Fruit fly (Drosophila melanogaster): ENCODE results near the gene EndoA.

EndoA gene

dm6 chr3R:18923802-18924635 is 17.6 kb downstream of the EndoA start (continued):
- TF ChIP-seq odd (GFP tag; optimal IDR thresholded peaks at IDR 0.05): no peak
- TF ChIP-seq Dfd (GFP tag; optimal IDR thresholded peaks at IDR 0.05): no peak
- no peak for TF ChIP-seq inv (GFP tag; IDR thresholded peaks at IDR 0.05; ENCODE audit: partially characterized antibody)
- peak; percentile 50 for TF ChIP-seq da (GFP tag; optimal IDR thresholded peaks at IDR 0.05)
- no peak for TF ChIP-seq Stat92E (GFP tag; optimal IDR thresholded peaks at IDR 0.05)
- TF ChIP-seq so (GFP tag; IDR thresholded peaks at IDR 0.05): no peak
- TF ChIP-seq CG4360 (GFP tag; IDR thresholded peaks at IDR 0.05): peak; percentile 96
- TF ChIP-seq Nf-YC (tag; optimal IDR thresholded peaks at IDR 0.05): peak; percentile 78
- no peak for TF ChIP-seq YL-1 (GFP tag; optimal IDR thresholded peaks at IDR 0.05)
- TF ChIP-seq CG12219 (GFP tag; optimal IDR thresholded peaks at IDR 0.05): no peak
- TF ChIP-seq NC2α (GFP tag; optimal IDR thresholded peaks at IDR 0.05): no peak
- TF ChIP-seq CG16813 (GFP tag; IDR thresholded peaks at IDR 0.05; ENCODE audit: partially characterized antibody): no peak
- TF ChIP-seq yki (optimal IDR thresholded peaks at IDR 0.05): no peak
- TF ChIP-seq chinmo (GFP tag; IDR thresholded peaks at IDR 0.05; ENCODE audit: partially characterized antibody): peak; percentile 22; the same call in 1 of the 4 replicates
- TF ChIP-seq CG2875 (GFP tag; optimal IDR thresholded peaks at IDR 0.05): no peak
- TF ChIP-seq oc (tag; optimal IDR thresholded peaks at IDR 0.05): no peak

dm6 chr3R:18924636-18924977 is 18.2 kb downstream of the EndoA start:
- TF ChIP-seq CG16863 (GFP tag; optimal IDR thresholded peaks at IDR 0.05): no peak
- no peak for TF ChIP-seq zf30C (GFP tag; optimal IDR thresholded peaks at IDR 0.05)
- TF ChIP-seq fd3F (GFP tag; optimal IDR thresholded peaks at IDR 0.05): no peak
- no peak for TF ChIP-seq en (GFP tag; optimal IDR thresholded peaks at IDR 0.05)
- TF ChIP-seq Xbp1 (GFP tag; optimal IDR thresholded peaks at IDR 0.05): no peak
- peak; percentile 94 for TF ChIP-seq CG6254 (GFP tag; optimal IDR thresholded peaks at IDR 0.05)
- no peak for TF ChIP-seq CG8944 (GFP tag; optimal IDR thresholded peaks at IDR 0.05)
- TF ChIP-seq kah (GFP tag; optimal IDR thresholded peaks at IDR 0.05): no peak

dm6 chr3R:18928346-18928917 is 22.0 kb downstream of the EndoA start, which contains the start of gene Mpc1:
Gene Mpc1 (minus strand): TSS chr3R:18928659.
- no peak for TF ChIP-seq Abd-B (GFP tag; optimal IDR thresholded peaks at IDR 0.05)
- TF ChIP-seq nerfin-2 (GFP tag; IDR thresholded peaks at IDR 0.05; ENCODE audit: partially characterized antibody): peak; percentile 50
- no peak for TF ChIP-seq CG16779 (GFP tag; IDR thresholded peaks at IDR 0.05)
- no peak for TF ChIP-seq CG8359 (GFP tag; optimal IDR thresholded peaks at IDR 0.05; ENCODE audit: borderline replicate concordance)
- no peak for TF ChIP-seq fru (optimal IDR thresholded peaks at IDR 0.05)
- no peak for TF ChIP-seq sens (GFP tag)
- peak; percentile 61 for TF ChIP-seq Xrp1 (GFP tag; IDR thresholded peaks at IDR 0.05)
- no peak for TF ChIP-seq CG17912 (GFP tag; optimal IDR thresholded peaks at IDR 0.05)
- no peak for TF ChIP-seq fd96Cb (tag; optimal IDR thresholded peaks at IDR 0.05)
- TF ChIP-seq row (GFP tag; IDR thresholded peaks at IDR 0.05): peak; percentile 86
- no peak for TF ChIP-seq corto (GFP tag; optimal IDR thresholded peaks at IDR 0.05)
- TF ChIP-seq CG4328 (GFP tag; optimal IDR thresholded peaks at IDR 0.05): peak; percentile 19
- peak; percentile 29 for TF ChIP-seq CG34376 (GFP tag; optimal IDR thresholded peaks at IDR 0.05)
- no peak for TF ChIP-seq ap (GFP tag; IDR thresholded peaks at IDR 0.05)
- no peak for TF ChIP-seq D19B (GFP tag; optimal IDR thresholded peaks at IDR 0.05)
- TF ChIP-seq Tbp (GFP tag; optimal IDR thresholded peaks at IDR 0.05): no peak
- peak; percentile 68 for TF ChIP-seq Med (GFP tag)
- TF ChIP-seq D19A (tag; optimal IDR thresholded peaks at IDR 0.05): peak; percentile 0
- peak; percentile 56 for TF ChIP-seq CG8924 (tag; optimal IDR thresholded peaks at IDR 0.05)
- TF ChIP-seq br (optimal IDR thresholded peaks at IDR 0.05): no peak
- no peak for TF ChIP-seq jigr1 (GFP tag; IDR thresholded peaks at IDR 0.05)
- TF ChIP-seq CG7839 (tag; optimal IDR thresholded peaks at IDR 0.05): no peak
- no peak for TF ChIP-seq usp (GFP tag; optimal IDR thresholded peaks at IDR 0.05)
- peak; percentile 17 for TF ChIP-seq CG18599 (GFP tag; optimal IDR thresholded peaks at IDR 0.05)
- no peak for TF ChIP-seq Lim3 (GFP tag; IDR thresholded peaks at IDR 0.05)

Data from whole organism, embryonic.